Worm (Caenorhabditis elegans) whole organism, mixed stage, embryonic: ENCODE data around the gene cyp-35A4.

ENCODE experiments used
- M03D4.4 ChIP-seq: sonication (generic microtip); optimal IDR thresholded peaks from 2 replicates; lab custom pipeline; 2017; ENCODE audit warnings: mild to moderate bottlenecking, missing genetic modification characterization, missing compliant biosample characterization
- bed-3 ChIP-seq: fragments of 200-800 bp; sonication (Bioruptor generic); optimal IDR thresholded peaks from 3 replicates; lab custom pipeline; 2018; ENCODE audit warnings: mild to moderate bottlenecking, missing genetic modification characterization, moderate library complexity, missing compliant biosample characterization
- blmp-1 ChIP-seq: fragments of 150-350 bp; optimal IDR thresholded peaks from 2 replicates; lab custom pipeline; 2014; ENCODE audit warnings: missing biosample characterization, missing genetic modification characterization
- ceh-83 ChIP-seq: fragments of 200-800 bp; sonication (Bioruptor generic); optimal IDR thresholded peaks from 2 replicates; lab custom pipeline; 2018; ENCODE audit warnings: mild to moderate bottlenecking, missing genetic modification characterization, missing compliant biosample characterization
- ces-1 ChIP-seq: fragments of 150-350 bp; optimal IDR thresholded peaks from 2 replicates; lab custom pipeline; 2014; ENCODE audit warnings: missing biosample characterization, missing genetic modification reagents, missing genetic modification characterization
- cnd-1 ChIP-seq: fragments of 200-800 bp; sonication (Bioruptor generic); optimal IDR thresholded peaks from 2 replicates; lab custom pipeline; 2018; ENCODE audit warnings: mild to moderate bottlenecking, missing genetic modification characterization, missing compliant biosample characterization
- elt-1 ChIP-seq: sonication (generic microtip); optimal IDR thresholded peaks from 2 replicates; lab custom pipeline; 2017; ENCODE audit warnings: missing genetic modification characterization, mild to moderate bottlenecking, missing compliant biosample characterization, antibody characterized with exemption, moderate library complexity, borderline replicate concordance; ENCODE audit not compliant: insufficient read depth
- flh-1 ChIP-seq: fragments of 200-800 bp; sonication (Bioruptor generic); optimal IDR thresholded peaks from 2 replicates; lab custom pipeline; 2018; ENCODE audit warnings: mild to moderate bottlenecking, missing genetic modification characterization, moderate library complexity, missing compliant biosample characterization
- ham-2 ChIP-seq: fragments of 200-800 bp; sonication (Bioruptor generic); optimal IDR thresholded peaks from 2 replicates; lab custom pipeline; 2018; ENCODE audit warnings: mild to moderate bottlenecking, missing genetic modification characterization, missing compliant biosample characterization
- hlh-1 ChIP-seq: fragments of 150-350 bp; optimal IDR thresholded peaks from 2 replicates; lab custom pipeline; 2014; ENCODE audit warnings: missing biosample characterization, missing genetic modification reagents, missing genetic modification characterization
- lin-13 ChIP-seq: fragments of 150-350 bp; optimal IDR thresholded peaks from 2 replicates; lab custom pipeline; 2014; ENCODE audit warnings: missing biosample characterization, missing genetic modification characterization
- lin-32 ChIP-seq: fragments of 200-800 bp; sonication (Bioruptor generic); optimal IDR thresholded peaks from 2 replicates; lab custom pipeline; 2018; ENCODE audit warnings: mild to moderate bottlenecking, missing genetic modification characterization, missing compliant biosample characterization
- lsy-2 ChIP-seq: fragments of 150-350 bp; optimal IDR thresholded peaks from 2 replicates; lab custom pipeline; 2014; ENCODE audit warnings: missing biosample characterization, missing genetic modification characterization
- mab-5 ChIP-seq: fragments of 150-350 bp; optimal IDR thresholded peaks from 2 replicates; lab custom pipeline; 2014; ENCODE audit warnings: missing biosample characterization, missing genetic modification characterization
- mep-1 ChIP-seq: fragments of 150-350 bp; optimal IDR thresholded peaks from 2 replicates; lab custom pipeline; 2017; ENCODE audit warnings: missing biosample characterization, missing genetic modification reagents, missing genetic modification characterization, inconsistent platforms
- mls-2 ChIP-seq: sonication (generic microtip); optimal IDR thresholded peaks from 2 replicates; lab custom pipeline; 2016; ENCODE audit warnings: mild to moderate bottlenecking, missing genetic modification characterization, moderate library complexity, missing compliant biosample characterization
- nhr-12 ChIP-seq: fragments of 150-350 bp; optimal IDR thresholded peaks from 2 replicates; lab custom pipeline; 2014; ENCODE audit warnings: missing biosample characterization, missing genetic modification characterization
- nhr-28 ChIP-seq: fragments of 150-350 bp; optimal IDR thresholded peaks from 2 replicates; lab custom pipeline; 2014; ENCODE audit warnings: missing biosample characterization, missing genetic modification characterization
- nhr-76 ChIP-seq: sonication (generic microtip); optimal IDR thresholded peaks from 2 replicates; lab custom pipeline; 2017; ENCODE audit warnings: missing biosample characterization, missing genetic modification characterization
- pha-4 ChIP-seq: fragments of 150-350 bp; optimal IDR thresholded peaks from 2 replicates; lab custom pipeline; 2018; ENCODE audit warnings: missing biosample characterization, missing genetic modification reagents, missing genetic modification characterization
- sem-2 ChIP-seq: fragments of 200-800 bp; sonication (Bioruptor generic); optimal IDR thresholded peaks from 2 replicates; lab custom pipeline; 2018; ENCODE audit warnings: mild to moderate bottlenecking, missing genetic modification characterization, missing compliant biosample characterization
- snpc-4 ChIP-seq: fragments of 150-350 bp; optimal IDR thresholded peaks from 2 replicates; lab custom pipeline; 2014; ENCODE audit warnings: missing biosample characterization, missing genetic modification characterization
- tbx-8 ChIP-seq: fragments of 200-800 bp; sonication (Bioruptor generic); optimal IDR thresholded peaks from 2 replicates; lab custom pipeline; 2018; ENCODE audit warnings: mild to moderate bottlenecking, missing genetic modification characterization, moderate library complexity, missing compliant biosample characterization
- unc-120 ChIP-seq: sonication (generic microtip); optimal IDR thresholded peaks from 2 replicates; lab custom pipeline; 2017; ENCODE audit warnings: missing genetic modification characterization, missing compliant biosample characterization; ENCODE audit not compliant: poor library complexity, severe bottlenecking
- unc-62 ChIP-seq: fragments of 150-350 bp; optimal IDR thresholded peaks from 2 replicates; lab custom pipeline; 2014; ENCODE audit warnings: missing biosample characterization, missing genetic modification reagents, missing genetic modification characterization
- zip-8 ChIP-seq: fragments of 150-350 bp; optimal IDR thresholded peaks from 2 replicates; lab custom pipeline; 2014; ENCODE audit warnings: missing biosample characterization, missing genetic modification characterization
- ztf-11 ChIP-seq: fragments of 150-350 bp; optimal IDR thresholded peaks from 2 replicates; lab custom pipeline; 2014; ENCODE audit warnings: missing biosample characterization, missing genetic modification characterization

The cyp-35A4 gene

ce11 chrV:4043632-4044031 is 12.2 kb downstream of the cyp-35A4 start, which contains the start of gene phat-3:
Gene phat-3 (plus strand): TSS chrV:4043932.
- TF ChIP-seq unc-62 (GFP tag; lab: Kevin White, UChicago) (no peak), sem-2 (GFP tag; lab: Kevin White, UChicago) (no peak), ceh-83 (GFP tag; lab: Kevin White, UChicago) (no peak), bed-3 (GFP tag; lab: Kevin White, UChicago) (no peak), M03D4.4 (tag; lab: Kevin White, UChicago) (no peak), hlh-1 (tag; lab: Kevin White, UChicago) (no peak), nhr-76 (tag; lab: Kevin White, UChicago) (no peak), ces-1 (no peak), nhr-28 (tag; lab: Kevin White, UChicago) (no peak), mls-2 (tag; lab: Kevin White, UChicago) (no peak), ztf-11 (tag; lab: Kevin White, UChicago) (no peak), zip-8 (tag; lab: Kevin White, UChicago) (no peak), flh-1 (GFP tag; lab: Kevin White, UChicago) (no peak), tbx-8 (no peak), lin-32 (no peak)

ce11 chrV:4046122-4046521 is 14.7 kb downstream of the cyp-35A4 start, which contains the start of gene phat-7:
Gene phat-7 (plus strand): TSS chrV:4046422.
- TF ChIP-seq ztf-11 (tag; lab: Kevin White, UChicago), result no peak
- no peak for TF ChIP-seq nhr-12 (tag; lab: Kevin White, UChicago)
- TF ChIP-seq mls-2 (tag; lab: Kevin White, UChicago), result no peak
- no peak for TF ChIP-seq unc-120 (tag; lab: Kevin White, UChicago)
- no peak for TF ChIP-seq ceh-83 (GFP tag; lab: Kevin White, UChicago)
- TF ChIP-seq lsy-2, result no peak
- no peak for TF ChIP-seq flh-1 (GFP tag; lab: Kevin White, UChicago)
- TF ChIP-seq mab-5, result no peak
- no peak for TF ChIP-seq elt-1 (tag; lab: Kevin White, UChicago)
- TF ChIP-seq tbx-8, result no peak
- TF ChIP-seq ham-2, result no peak

ce11 chrV:4047541-4047940 is 16.1 kb downstream of the cyp-35A4 start, which contains the start of gene srh-169:
Gene srh-169 (plus strand): TSS chrV:4047841.
- TF ChIP-seq M03D4.4 (tag; lab: Kevin White, UChicago) (no peak), ceh-83 (GFP tag; lab: Kevin White, UChicago) (no peak), ztf-11 (tag; lab: Kevin White, UChicago) (no peak)

- TF ChIP-seq flh-1 (GFP tag; lab: Kevin White, UChicago), result no peak
- TF ChIP-seq tbx-8, result no peak
- TF ChIP-seq pha-4 (tag; lab: Kevin White, UChicago), result no peak
- TF ChIP-seq snpc-4 (tag; lab: Kevin White, UChicago), result no peak
- no peak for TF ChIP-seq lin-13
- TF ChIP-seq nhr-12 (tag; lab: Kevin White, UChicago), result no peak
- TF ChIP-seq lsy-2, result no peak
- TF ChIP-seq cnd-1, result no peak
- TF ChIP-seq ces-1, result no peak
- no peak for TF ChIP-seq ceh-83 (GFP tag; lab: Kevin White, UChicago)
Observed at ce11 chrV:4055025-4055424, 23.6 kb downstream of the cyp-35A4 start, which contains the start of gene djr-1.2. Gene djr-1.2 (minus strand): TSS chrV:4055125.

- TF ChIP-seq M03D4.4 (tag; lab: Kevin White, UChicago), result no peak
- TF ChIP-seq bed-3 (GFP tag; lab: Kevin White, UChicago), result no peak
- no peak for TF ChIP-seq pha-4 (tag; lab: Kevin White, UChicago)
- TF ChIP-seq lsy-2, result no peak
- no peak for TF ChIP-seq mep-1 (tag; lab: Kevin White, UChicago)
- TF ChIP-seq nhr-76 (tag; lab: Kevin White, UChicago), result no peak
- no peak for TF ChIP-seq unc-62 (GFP tag; lab: Kevin White, UChicago)
- TF ChIP-seq nhr-28 (tag; lab: Kevin White, UChicago), result no peak
- TF ChIP-seq blmp-1 (tag; lab: Kevin White, UChicago), result no peak
- no peak for TF ChIP-seq nhr-12 (tag; lab: Kevin White, UChicago)
- no peak for TF ChIP-seq ham-2
- no peak for TF ChIP-seq tbx-8
Observed at ce11 chrV:4056203-4056602, 24.8 kb downstream of the cyp-35A4 start.

ce11 chrV:4063559-4064164 is 32.2 kb downstream of the cyp-35A4 start:
- peak; percentile 86 for TF ChIP-seq lsy-2
